Worm (Caenorhabditis elegans): Measurements from ENCODE around the gene dpy-21.
"Not testable (repeated sequence)": the region's sequence is repeated elsewhere in the genome, so short reads cannot be mapped to it uniquely, and the experiment has no call there.

- TF ChIP-seq dao-5, him-1, W03F9.2 (tag; optimal IDR thresholded peaks at IDR 0.05): not testable (repeated sequence)
These were observed 51.3 kb downstream of the dpy-21 start, which contains the start of gene C06H5.13 for ce11 chrV:17897646-17898045.

Measured in whole organism, L4/young adult.